Worm (Caenorhabditis elegans): ENCODE data around the gene F08F8.7.
A peak's percentile ranks its signal among the peaks of the same experiment; 100 is the strongest.

The F08F8.7 gene

ce11 chrIII:7335220-7335619 lies 11.7 kb downstream of the F08F8.7 start, which contains the start of gene F56C9.10 (continued):
- TF ChIP-seq nhr-25 (tag; optimal IDR thresholded peaks at IDR 0.05; ENCODE audit: borderline replicate concordance, insufficient read depth), result no peak
- TF ChIP-seq daf-19 (GFP tag; conservative IDR thresholded peaks at IDR 0.05), result no peak
- peak; percentile 89 for TF ChIP-seq cey-2 (tag; optimal IDR thresholded peaks at IDR 0.05; ENCODE audit: borderline replicate concordance, insufficient read depth)
- no peak for TF ChIP-seq jun-1 (tag; optimal IDR thresholded peaks at IDR 0.05)
- TF ChIP-seq nhr-237 (tag; optimal IDR thresholded peaks at IDR 0.05), result no peak
- TF ChIP-seq snpc-1.2 (GFP tag; IDR thresholded peaks at IDR 0.05), result no peak
- no peak for TF ChIP-seq nhr-10 (tag; optimal IDR thresholded peaks at IDR 0.05)
- no peak for TF ChIP-seq madf-5 (GFP tag; IDR thresholded peaks at IDR 0.05)
- TF ChIP-seq F44E2.7 (GFP tag; IDR thresholded peaks at IDR 0.05), result no peak
- peak; percentile 94 for TF ChIP-seq mxl-3 (GFP tag; optimal IDR thresholded peaks at IDR 0.05)
- no peak for TF ChIP-seq snpc-4 (tag; optimal IDR thresholded peaks at IDR 0.05)
- TF ChIP-seq Y48G9A.11 (GFP tag; IDR thresholded peaks at IDR 0.05), result no peak
- no peak for TF ChIP-seq ceh-62 (tag; optimal IDR thresholded peaks at IDR 0.05)
- no peak for TF ChIP-seq php-3 (GFP tag; IDR thresholded peaks at IDR 0.05)
- peak in 1 of 2 experiments; percentile 100 for TF ChIP-seq unc-62 (GFP tag; optimal IDR thresholded peaks at IDR 0.05 in 1 of 2)
- no peak for TF ChIP-seq unc-62 (tag; optimal IDR thresholded peaks at IDR 0.05)
- no peak for TF ChIP-seq zag-1 (tag; optimal IDR thresholded peaks at IDR 0.05)
- no peak for TF ChIP-seq madf-9 (GFP tag; conservative IDR thresholded peaks at IDR 0.05)
- peak; percentile 100 for TF ChIP-seq hlh-30 (tag; optimal IDR thresholded peaks at IDR 0.05; ENCODE audit: insufficient read depth)
- peak; percentile 81 for TF ChIP-seq T20F7.1 (GFP tag; optimal IDR thresholded peaks at IDR 0.05)
- no peak for TF ChIP-seq ceh-82 (tag; optimal IDR thresholded peaks at IDR 0.05)
- peak; percentile 63 for TF ChIP-seq gei-8 (GFP tag; optimal IDR thresholded peaks at IDR 0.05)
- TF ChIP-seq Y105C5A.15 (GFP tag; IDR thresholded peaks at IDR 0.05), result 0 out of 2 replicates have a peak, but pooled peaks have one; percentile 30
- TF ChIP-seq nhr-48 (tag; optimal IDR thresholded peaks at IDR 0.05), result peak; percentile 77
- no peak for TF ChIP-seq R02D3.7 (tag; optimal IDR thresholded peaks at IDR 0.05)
- TF ChIP-seq pqm-1 (tag; optimal IDR thresholded peaks at IDR 0.05), result peak; percentile 26
- no peak for TF ChIP-seq D1046.2 (GFP tag; IDR thresholded peaks at IDR 0.05)
- TF ChIP-seq zfp-3 (GFP tag; conservative IDR thresholded peaks at IDR 0.05), result peak; percentile 78
- TF ChIP-seq Y5F2A.4 (GFP tag; optimal IDR thresholded peaks at IDR 0.05), result no peak
- TF ChIP-seq lin-1 (GFP tag; IDR thresholded peaks at IDR 0.05), result 0 out of 2 replicates have a peak, but pooled peaks have one; percentile 36
- no peak for TF ChIP-seq F10B5.3 (tag; optimal IDR thresholded peaks at IDR 0.05)
- TF ChIP-seq ceh-44 (GFP tag; IDR thresholded peaks at IDR 0.05), result no peak
- TF ChIP-seq nhr-11 (tag; optimal IDR thresholded peaks at IDR 0.05), result peak; percentile 89
- no peak for TF ChIP-seq lin-39 (tag; optimal IDR thresholded peaks at IDR 0.05)
- no peak for TF ChIP-seq lir-3 (tag; optimal IDR thresholded peaks at IDR 0.05)
- no peak for TF ChIP-seq Y75B8A.6 (GFP tag; IDR thresholded peaks at IDR 0.05)
- peak; percentile 90 for TF ChIP-seq nhr-28 (tag; optimal IDR thresholded peaks at IDR 0.05)
- TF ChIP-seq hlh-11 (tag; optimal IDR thresholded peaks at IDR 0.05), result peak; percentile 95
- TF ChIP-seq dpl-1 (GFP tag; optimal IDR thresholded peaks at IDR 0.05), result peak; percentile 66
- peak; percentile 64; the same call in 1 of the 2 replicates for TF ChIP-seq arid-1 (GFP tag; conservative IDR thresholded peaks at IDR 0.05)
- TF ChIP-seq mdt-29 (GFP tag; IDR thresholded peaks at IDR 0.05), result peak; percentile 85
- TF ChIP-seq unc-130 (GFP tag; optimal IDR thresholded peaks at IDR 0.05), result no peak
- TF ChIP-seq F49E8.2 (tag; optimal IDR thresholded peaks at IDR 0.05; ENCODE audit: borderline replicate concordance), result no peak
- TF ChIP-seq ZK546.5 (tag; optimal IDR thresholded peaks at IDR 0.05), result no peak
- TF ChIP-seq duxl-1 (tag; optimal IDR thresholded peaks at IDR 0.05; ENCODE audit: poor library complexity), result no peak
- no peak for TF ChIP-seq daf-8 (GFP tag; IDR thresholded peaks at IDR 0.05)
- no peak for TF ChIP-seq zip-11 (GFP tag; IDR thresholded peaks at IDR 0.05)
- no peak for TF ChIP-seq ZK337.2 (GFP tag; IDR thresholded peaks at IDR 0.05)
- no peak for TF ChIP-seq unc-39 (tag; optimal IDR thresholded peaks at IDR 0.05)
- no peak for TF ChIP-seq lin-15B (tag; optimal IDR thresholded peaks at IDR 0.05)
- TF ChIP-seq attf-4 (tag; optimal IDR thresholded peaks at IDR 0.05), result no peak
- TF ChIP-seq zfp-2 (tag; optimal IDR thresholded peaks at IDR 0.05), result no peak
